Worm (Caenorhabditis elegans) whole organism, L4 larva: Measurements from ENCODE around the gene stc-1.
A peak's percentile ranks its signal among the peaks of the same experiment; 100 is the strongest.

ENCODE experiments used
- R02D3.7 ChIP-seq: fragments of 150-350 bp; sonication (generic microtip); optimal IDR thresholded peaks from 3 replicates; lab custom pipeline; 2014; ENCODE audit warnings: missing biosample characterization, missing genetic modification characterization
- T26A8.4 ChIP-seq: fragments of 200-800 bp; sonication (Bioruptor generic); IDR thresholded peaks from 2 replicates; pipeline ENCODE4 v1.3.6; 2022; ENCODE audit warnings: missing genetic modification characterization, missing compliant biosample characterization
- Y105C5A.15 ChIP-seq: fragments of 200-800 bp; sonication (Bioruptor generic); IDR thresholded peaks from 2 replicates; pipeline ENCODE4 v1.3.6; 2022; ENCODE audit warnings: missing genetic modification characterization, missing compliant biosample characterization
- Y48G9A.11 ChIP-seq: fragments of 200-800 bp; sonication (Bioruptor generic); IDR thresholded peaks from 2 replicates; pipeline ENCODE4 v1.3.6; 2022; ENCODE audit warnings: missing genetic modification reagents, missing genetic modification characterization, missing compliant biosample characterization
- Y5F2A.4 ChIP-seq: fragments of 200-800 bp; sonication (Bioruptor generic); optimal IDR thresholded peaks from 2 replicates; lab custom pipeline; 2018; ENCODE audit warnings: mild to moderate bottlenecking, missing genetic modification characterization, missing compliant biosample characterization
- Y75B8A.6 ChIP-seq: fragments of 200-800 bp; sonication (Bioruptor generic); IDR thresholded peaks from 2 replicates; pipeline ENCODE4 v1.3.6; 2022; ENCODE audit warnings: missing genetic modification reagents, missing genetic modification characterization, missing compliant biosample characterization
- aha-1 ChIP-seq: fragments of 150-350 bp; peaks from one replicate; lab custom pipeline; 2014; ENCODE audit warnings: missing biosample characterization, missing genetic modification characterization
- ama-1 ChIP-seq: fragments of 150-350 bp; optimal IDR thresholded peaks from 2 replicates; lab custom pipeline; 2014; ENCODE audit warnings: inconsistent platforms, mixed read lengths
- arid-1 ChIP-seq: fragments of 200-800 bp; sonication (Bioruptor generic); conservative IDR thresholded peaks from 2 replicates; pipeline ENCODE4 v1.3.6; 2022; ENCODE audit warnings: missing genetic modification reagents, missing genetic modification characterization, missing compliant biosample characterization
- attf-4 ChIP-seq: sonication (generic microtip); optimal IDR thresholded peaks from 3 replicates; lab custom pipeline; 2017; ENCODE audit warnings: missing biosample characterization, missing genetic modification characterization
- ceh-28 ChIP-seq: fragments of 150-350 bp; optimal IDR thresholded peaks from 2 replicates; lab custom pipeline; 2014; ENCODE audit warnings: missing biosample characterization, missing genetic modification reagents, missing genetic modification characterization
- ceh-62 ChIP-seq: sonication (generic microtip); optimal IDR thresholded peaks from 2 replicates; lab custom pipeline; 2017; ENCODE audit warnings: missing biosample characterization, missing genetic modification characterization
- cey-2 ChIP-seq: sonication (generic microtip); optimal IDR thresholded peaks from 3 replicates; lab custom pipeline; 2017; ENCODE audit warnings: missing genetic modification characterization, mild to moderate bottlenecking, missing compliant biosample characterization, antibody characterized with exemption, borderline replicate concordance; ENCODE audit not compliant: insufficient read depth
- ctbp-1 ChIP-seq: fragments of 200-800 bp; sonication (Bioruptor generic); IDR thresholded peaks from 2 replicates; pipeline ENCODE4 v1.3.6; 2022; ENCODE audit warnings: missing genetic modification reagents, missing genetic modification characterization, missing compliant biosample characterization
- daf-19 ChIP-seq: fragments of 200-800 bp; sonication (Bioruptor generic); conservative IDR thresholded peaks from 2 replicates; pipeline ENCODE4 v1.3.6; 2022; ENCODE audit warnings: missing genetic modification characterization, missing compliant biosample characterization
- dmd-8 ChIP-seq: fragments of 200-800 bp; sonication (Bioruptor generic); IDR thresholded peaks from 2 replicates; pipeline ENCODE4 v1.3.6; 2022; ENCODE audit warnings: missing genetic modification characterization, missing compliant biosample characterization
- dpl-1 ChIP-seq: fragments of 150-350 bp; optimal IDR thresholded peaks from 2 replicates; lab custom pipeline; 2014; ENCODE audit warnings: missing biosample characterization, missing genetic modification reagents, missing genetic modification characterization
- egl-27 ChIP-seq: sonication (generic microtip); optimal IDR thresholded peaks from 3 replicates; lab custom pipeline; 2017; ENCODE audit warnings: missing biosample characterization, missing genetic modification reagents, missing genetic modification characterization
- fos-1 ChIP-seq: fragments of 150-350 bp; optimal IDR thresholded peaks from 2 replicates; lab custom pipeline; 2014; ENCODE audit warnings: missing biosample characterization, missing genetic modification characterization
- gei-8 ChIP-seq: fragments of 200-800 bp; sonication (Bioruptor generic); optimal IDR thresholded peaks from 2 replicates; lab custom pipeline; 2018; ENCODE audit warnings: mild to moderate bottlenecking, missing genetic modification characterization, missing compliant biosample characterization
- hif-1 ChIP-seq, 2 experiments: sonication (generic microtip); optimal IDR thresholded peaks; 2 replicates each; lab custom pipeline; 2016 to 2017; ENCODE audit warnings: missing compliant biosample characterization in 2 of 2, missing genetic modification characterization in 2 of 2, missing genetic modification reagents in 2 of 2, missing genotype in 2 of 2, mild to moderate bottlenecking in 1 of 2
- hlh-11 ChIP-seq: fragments of 200-800 bp; sonication (Bioruptor generic); optimal IDR thresholded peaks from 2 replicates; lab custom pipeline; 2018; ENCODE audit warnings: mild to moderate bottlenecking, missing genetic modification characterization, missing compliant biosample characterization
- lin-1 ChIP-seq: fragments of 200-800 bp; sonication (Bioruptor generic); IDR thresholded peaks from 2 replicates; pipeline ENCODE4 v1.3.6; 2022; ENCODE audit warnings: missing genetic modification reagents, missing genetic modification characterization, missing compliant biosample characterization
- lin-13 ChIP-seq: fragments of 150-350 bp; optimal IDR thresholded peaks from 2 replicates; lab custom pipeline; 2014; ENCODE audit warnings: missing biosample characterization, missing genetic modification reagents, missing genetic modification characterization
- lin-38 ChIP-seq: fragments of 200-800 bp; sonication (Bioruptor generic); IDR thresholded peaks from 2 replicates; pipeline ENCODE4 v1.3.6; 2022; ENCODE audit warnings: missing genetic modification reagents, missing genetic modification characterization, missing compliant biosample characterization
- madf-5 ChIP-seq, 2 experiments: fragments of 200-800 bp; sonication (Bioruptor generic); IDR thresholded peaks; 2 replicates each; pipeline ENCODE4 v1.3.6; 2022; ENCODE audit warnings: missing compliant biosample characterization in 2 of 2, missing genetic modification characterization in 2 of 2
- mdt-29 ChIP-seq: fragments of 200-800 bp; sonication (Bioruptor generic); IDR thresholded peaks from 2 replicates; pipeline ENCODE4 v1.3.6; 2022; ENCODE audit warnings: missing genetic modification reagents, missing genetic modification characterization, missing compliant biosample characterization
- mep-1 ChIP-seq: fragments of 150-350 bp; sonication (generic microtip); optimal IDR thresholded peaks from 3 replicates; lab custom pipeline; 2014; ENCODE audit warnings: missing biosample characterization, missing genetic modification characterization
- mes-2 ChIP-seq: sonication (generic microtip); optimal IDR thresholded peaks from 2 replicates; lab custom pipeline; 2016; ENCODE audit warnings: missing genotype, mild to moderate bottlenecking, missing genetic modification characterization, missing compliant biosample characterization; ENCODE audit not compliant: poor library complexity, severe bottlenecking
- nhr-11 ChIP-seq: fragments of 150-350 bp; optimal IDR thresholded peaks from 2 replicates; lab custom pipeline; 2014; ENCODE audit warnings: missing biosample characterization, missing genetic modification characterization
- nhr-237 ChIP-seq: sonication (generic microtip); optimal IDR thresholded peaks from 2 replicates; lab custom pipeline; 2017; ENCODE audit warnings: missing biosample characterization, missing genetic modification characterization
- nhr-25 ChIP-seq: sonication (generic microtip); optimal IDR thresholded peaks from 2 replicates; lab custom pipeline; 2017; ENCODE audit warnings: missing genetic modification characterization, mild to moderate bottlenecking, missing compliant biosample characterization, antibody characterized with exemption, moderate library complexity, borderline replicate concordance; ENCODE audit not compliant: insufficient read depth
- pha-4 ChIP-seq, 2 experiments: fragments of 150-350 bp in 1 of 2; fragments of 200-800 bp in 1 of 2; sonication (Bioruptor generic) in 1 of 2; IDR thresholded peaks in 1 of 2; optimal IDR thresholded peaks in 1 of 2; 2 replicates each; pipeline versions ENCODE4 v1.3.6 to Lab custom; 2014 to 2022; ENCODE audit warnings: missing genetic modification characterization in 2 of 2, missing genetic modification reagents in 2 of 2, missing biosample characterization in 1 of 2, missing compliant biosample characterization in 1 of 2
- skn-1 ChIP-seq: fragments of 150-350 bp; optimal IDR thresholded peaks from 2 replicates; lab custom pipeline; 2014; ENCODE audit warnings: missing biosample characterization, missing genetic modification characterization
- snpc-1.2 ChIP-seq: fragments of 200-800 bp; sonication (Bioruptor generic); IDR thresholded peaks from 2 replicates; pipeline ENCODE4 v1.3.6; 2022; ENCODE audit warnings: missing genetic modification reagents, missing genetic modification characterization, missing compliant biosample characterization
- snpc-4 ChIP-seq: fragments of 150-350 bp; optimal IDR thresholded peaks from 2 replicates; lab custom pipeline; 2014; ENCODE audit warnings: missing biosample characterization, missing genetic modification characterization
- spr-3 ChIP-seq: fragments of 200-800 bp; sonication (Bioruptor generic); optimal IDR thresholded peaks from 2 replicates; lab custom pipeline; 2018; ENCODE audit warnings: mild to moderate bottlenecking, missing genetic modification characterization, missing compliant biosample characterization
- tag-97 ChIP-seq: fragments of 200-800 bp; sonication (Bioruptor generic); IDR thresholded peaks from 2 replicates; pipeline ENCODE4 v1.3.6; 2022; ENCODE audit warnings: missing genetic modification characterization, missing compliant biosample characterization
- tra-1 ChIP-seq: fragments of 200-800 bp; sonication (Bioruptor generic); IDR thresholded peaks from 2 replicates; pipeline ENCODE4 v1.3.6; 2022; ENCODE audit warnings: missing genetic modification reagents, missing genetic modification characterization, missing compliant biosample characterization
- unc-130 ChIP-seq: sonication (generic microtip); optimal IDR thresholded peaks from 2 replicates; lab custom pipeline; 2016; ENCODE audit warnings: missing genetic modification reagents, missing genetic modification characterization, missing compliant biosample characterization
- unc-62 ChIP-seq, 3 experiments: fragments of 150-350 bp in 1 of 3; sonication (generic microtip); optimal IDR thresholded peaks in 2 of 3; peaks in 1 of 3; 1 replicate in 1 of 3; 2 replicates in 2 of 3; lab custom pipeline; 2014 to 2017; ENCODE audit warnings: missing biosample characterization in 3 of 3, missing genetic modification characterization in 3 of 3, missing genetic modification reagents in 3 of 3, missing genotype in 1 of 3
- vab-7 ChIP-seq: fragments of 200-800 bp; sonication (Bioruptor generic); IDR thresholded peaks from 2 replicates; pipeline ENCODE4 v1.3.6; 2022; ENCODE audit warnings: missing genetic modification reagents, missing genetic modification characterization, missing compliant biosample characterization
- zag-1 ChIP-seq: fragments of 150-350 bp; optimal IDR thresholded peaks from 2 replicates; lab custom pipeline; 2014; ENCODE audit warnings: missing biosample characterization, missing genetic modification characterization
- zfp-3 ChIP-seq: fragments of 200-800 bp; sonication (Bioruptor generic); conservative IDR thresholded peaks from 2 replicates; pipeline ENCODE4 v1.3.6; 2022; ENCODE audit warnings: missing genetic modification reagents, missing genetic modification characterization, missing compliant biosample characterization

Gene stc-1

DNA sequence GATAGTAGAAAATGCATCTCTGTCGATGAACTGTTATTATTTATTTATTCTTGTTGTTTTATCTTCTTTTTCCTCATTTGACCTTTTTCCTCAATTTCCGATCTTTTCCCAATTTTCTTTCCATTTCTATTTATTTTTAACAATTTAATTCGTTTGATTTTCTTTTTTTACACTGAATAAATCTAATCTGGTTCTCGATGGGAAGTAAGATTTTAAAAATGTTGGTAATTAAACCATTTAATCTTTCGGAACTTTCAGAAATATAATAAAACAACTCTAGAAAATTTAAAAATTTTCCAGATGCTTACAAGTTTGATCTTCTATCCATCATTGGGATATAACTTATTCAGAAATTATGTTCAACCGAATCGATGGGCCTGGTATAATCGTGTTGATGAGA is 40.6 kb upstream of the stc-1 start, which contains the start of gene F28C6.8:
TSS of gene F28C6.8 (plus strand) at position 301 of the 400 bp plus-strand sequence.
- TF ChIP-seq nhr-25 (tag; lab: Kevin White, UChicago) (no peak), snpc-4 (tag; lab: Kevin White, UChicago) (no peak), tag-97 (GFP tag; lab: Robert Waterston, UW) (no peak), aha-1 (no peak), hif-1 (tag; optimal IDR thresholded peaks at IDR 0.05; lab: Kevin White, UChicago) (no peak), egl-27 (tag; lab: Kevin White, UChicago) (no peak), attf-4 (tag; lab: Kevin White, UChicago) (no peak)

DNA sequence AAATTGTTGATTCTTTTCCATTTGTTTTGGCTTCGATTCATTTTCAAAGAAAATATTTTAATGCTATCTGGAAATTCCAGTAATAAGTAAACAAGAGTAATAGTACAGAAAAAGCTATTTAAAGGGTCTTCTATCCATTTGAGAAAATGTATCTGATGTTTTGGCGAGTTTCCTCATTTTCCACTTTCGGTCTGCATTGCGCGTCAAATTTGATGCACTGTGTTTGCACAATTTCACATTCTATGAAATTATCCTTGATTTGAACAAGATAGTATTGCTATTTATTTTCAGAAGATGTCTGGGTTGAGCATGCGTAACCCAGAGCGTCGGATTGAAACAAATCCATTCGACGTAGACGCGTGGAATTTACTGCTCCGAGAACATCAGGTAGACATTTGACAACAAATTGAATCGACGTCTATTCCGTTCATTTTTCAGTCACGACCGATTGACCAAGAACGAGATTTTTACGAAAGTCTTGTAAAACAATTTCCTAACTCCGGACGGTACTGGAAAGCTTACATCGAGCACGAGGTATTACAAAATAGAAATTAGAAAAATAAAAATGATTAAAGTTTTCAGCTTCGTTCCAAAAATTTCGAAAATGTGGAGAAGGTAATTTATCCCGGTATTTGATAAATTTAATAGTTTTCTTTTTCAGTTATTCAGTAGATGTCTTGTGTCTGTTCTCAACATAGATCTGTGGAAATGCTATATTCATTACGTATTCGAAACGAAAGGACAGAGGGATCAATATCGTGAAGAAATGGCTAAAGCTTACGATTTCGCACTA is 37.8 kb upstream of the stc-1 start, which contains the start of gene suf-1:
TSS of gene suf-1 (plus strand) at position 280 of the 793 bp plus-strand sequence.
- TF ChIP-seq unc-130 (GFP tag; lab: Kevin White, UChicago): peak; percentile 57
- TF ChIP-seq dpl-1 (GFP tag; lab: Kevin White, UChicago): peak; percentile 30
- peak; percentile 46; the same call in 1 of the 2 replicates for TF ChIP-seq pha-4 (GFP tag; IDR thresholded peaks at IDR 0.05; lab: Robert Waterston, UW)
- TF ChIP-seq pha-4 (tag; optimal IDR thresholded peaks at IDR 0.05; lab: Kevin White, UChicago): no peak
- TF ChIP-seq lin-38 (GFP tag; lab: Robert Waterston, UW): peak; percentile 80
- no peak for TF ChIP-seq ceh-62 (tag; lab: Kevin White, UChicago)
- 0 out of 2 replicates have a peak, but pooled peaks have one; percentile 13 for TF ChIP-seq vab-7
- TF ChIP-seq cey-2 (tag; lab: Kevin White, UChicago): no peak
- TF ChIP-seq hlh-11 (tag; lab: Kevin White, UChicago): no peak
- peak; percentile 21 for TF ChIP-seq Y5F2A.4
- TF ChIP-seq Y105C5A.15 (GFP tag; lab: Robert Waterston, UW): 0 out of 2 replicates have a peak, but pooled peaks have one; percentile 24
- no peak for TF ChIP-seq nhr-237 (tag; lab: Kevin White, UChicago)
- peak; percentile 64; the same call in 1 of the 2 replicates for TF ChIP-seq Y48G9A.11
- TF ChIP-seq madf-5 (GFP tag; IDR thresholded peaks at IDR 0.05; lab: Robert Waterston, UW): 0 out of 4 replicates have a peak, but pooled peaks of 1 of the 2 experiments have one; percentile 3
- peak; percentile 69 for TF ChIP-seq mes-2
- TF ChIP-seq lin-13 (GFP tag; lab: Kevin White, UChicago): peak; percentile 68
- peak; percentile 50 for TF ChIP-seq T26A8.4 (GFP tag; lab: Robert Waterston, UW)
- TF ChIP-seq daf-19: 0 out of 2 replicates have a peak, but pooled peaks have one; percentile 49
- peak; percentile 36; the same call in 1 of the 2 replicates for TF ChIP-seq ctbp-1
- TF ChIP-seq attf-4 (tag; lab: Kevin White, UChicago): peak; percentile 72
- peak; percentile 46 for TF ChIP-seq spr-3 (GFP tag; lab: Kevin White, UChicago)
- peak; percentile 36 for TF ChIP-seq ama-1
- no peak for TF ChIP-seq snpc-4 (tag; lab: Kevin White, UChicago)
- TF ChIP-seq dmd-8 (GFP tag; lab: Robert Waterston, UW): peak; percentile 56; the same call in 1 of the 2 replicates
- TF ChIP-seq nhr-11 (tag; lab: Kevin White, UChicago): no peak
- no peak for TF ChIP-seq skn-1 (tag; lab: Kevin White, UChicago)
- peak; percentile 72 for TF ChIP-seq snpc-1.2
- TF ChIP-seq gei-8: no peak
- peak; percentile 80 for TF ChIP-seq aha-1
- no peak for TF ChIP-seq fos-1
- no peak for TF ChIP-seq zag-1 (tag; lab: Kevin White, UChicago)
- TF ChIP-seq arid-1 (GFP tag; lab: Robert Waterston, UW): peak; percentile 54; the same call in 1 of the 2 replicates
- 0 out of 2 replicates have a peak, but pooled peaks have one; percentile 47 for TF ChIP-seq tra-1 (GFP tag; lab: Robert Waterston, UW)
- TF ChIP-seq unc-62 (GFP tag; optimal IDR thresholded peaks at IDR 0.05 in 1 of 2; lab: Kevin White, UChicago): peak in 1 of 2 experiments; percentile 60
- no peak for TF ChIP-seq unc-62 (tag; optimal IDR thresholded peaks at IDR 0.05; lab: Kevin White, UChicago)
- TF ChIP-seq mdt-29: 0 out of 2 replicates have a peak, but pooled peaks have one; percentile 52
- no peak for TF ChIP-seq ceh-28 (tag; lab: Kevin White, UChicago)
- peak; percentile 57 for TF ChIP-seq nhr-25 (tag; lab: Kevin White, UChicago)
- no peak for TF ChIP-seq zfp-3 (GFP tag; lab: Robert Waterston, UW)
- TF ChIP-seq Y75B8A.6 (GFP tag; lab: Robert Waterston, UW): 0 out of 2 replicates have a peak, but pooled peaks have one; percentile 23
- TF ChIP-seq mep-1 (tag; lab: Kevin White, UChicago): no peak
- TF ChIP-seq lin-1 (GFP tag; lab: Robert Waterston, UW): peak; percentile 22; the same call in 1 of the 2 replicates
- no peak for TF ChIP-seq R02D3.7 (tag; lab: Kevin White, UChicago)
